Worm (Caenorhabditis elegans): ENCODE measurements around the gene col-101.

col-101 gene

ce11 chrIV:309526-309925, 17.3 kb downstream of the col-101 start:
- peak; percentile 47 for TF ChIP-seq blmp-1 (tag; optimal IDR thresholded peaks at IDR 0.05; ENCODE audit: insufficient read depth)
- peak; percentile 81 for TF ChIP-seq nhr-25 (tag; optimal IDR thresholded peaks at IDR 0.05)
- TF ChIP-seq crh-2 (tag; optimal IDR thresholded peaks at IDR 0.05), result peak; percentile 64
- no peak for TF ChIP-seq lin-13 (GFP tag; optimal IDR thresholded peaks at IDR 0.05)
- peak; percentile 30 for TF ChIP-seq nhr-6 (tag; optimal IDR thresholded peaks at IDR 0.05)
- TF ChIP-seq sma-9 (GFP tag; optimal IDR thresholded peaks at IDR 0.05), result peak; percentile 85
- no peak for TF ChIP-seq sma-9 (tag; optimal IDR thresholded peaks at IDR 0.05)
- TF ChIP-seq unc-39 (tag; optimal IDR thresholded peaks at IDR 0.05), result no peak
- TF ChIP-seq lsy-2 (tag; optimal IDR thresholded peaks at IDR 0.05), result peak in 1 of 2 experiments; percentile 5
- TF ChIP-seq ztf-4 (tag; optimal IDR thresholded peaks at IDR 0.05), result peak; percentile 10
- TF ChIP-seq elt-1 (tag; optimal IDR thresholded peaks at IDR 0.05), result no peak
- no peak for TF ChIP-seq peb-1 (tag; optimal IDR thresholded peaks at IDR 0.05)

ce11 chrIV:307205-307604, 19.6 kb downstream of the col-101 start, which contains the start of gene swt-1:
Gene swt-1, plus strand, starts transcription at chrIV:307505.
- TF ChIP-seq elt-1 (tag; optimal IDR thresholded peaks at IDR 0.05), result no peak
- no peak for TF ChIP-seq ztf-11 (tag; optimal IDR thresholded peaks at IDR 0.05)
- TF ChIP-seq egl-27 (tag; optimal IDR thresholded peaks at IDR 0.05), result no peak
- no peak for TF ChIP-seq unc-39 (tag; optimal IDR thresholded peaks at IDR 0.05)
- TF ChIP-seq peb-1 (tag; optimal IDR thresholded peaks at IDR 0.05), result no peak

- TF ChIP-seq skn-1 (tag; optimal IDR thresholded peaks at IDR 0.05), result no peak
- TF ChIP-seq unc-39 (tag; optimal IDR thresholded peaks at IDR 0.05), result no peak
- TF ChIP-seq C34F6.9 (tag; optimal IDR thresholded peaks at IDR 0.05), result peak; percentile 41
- TF ChIP-seq peb-1 (tag; optimal IDR thresholded peaks at IDR 0.05), result no peak
- no peak for TF ChIP-seq egl-27 (tag; optimal IDR thresholded peaks at IDR 0.05)
- no peak for TF ChIP-seq zag-1 (tag; optimal IDR thresholded peaks at IDR 0.05)
- TF ChIP-seq lin-13 (GFP tag; optimal IDR thresholded peaks at IDR 0.05), result no peak
- TF ChIP-seq ztf-1 (GFP tag; conservative IDR thresholded peaks at IDR 0.05), result no peak
- no peak for TF ChIP-seq nhr-23 (tag; optimal IDR thresholded peaks at IDR 0.05)
- no peak for TF ChIP-seq crh-2 (tag; optimal IDR thresholded peaks at IDR 0.05)
- TF ChIP-seq blmp-1 (tag; optimal IDR thresholded peaks at IDR 0.05; ENCODE audit: insufficient read depth), result no peak
- TF ChIP-seq aly-2 (tag; optimal IDR thresholded peaks at IDR 0.05), result no peak
- peak in 1 of 2 experiments; percentile 35 for TF ChIP-seq lsy-2 (tag; optimal IDR thresholded peaks at IDR 0.05)
- TF ChIP-seq gmeb-1 (tag; optimal IDR thresholded peaks at IDR 0.05), result no peak
- TF ChIP-seq unc-55 (GFP tag; optimal IDR thresholded peaks at IDR 0.05), result peak; percentile 55
- TF ChIP-seq unc-62 (GFP tag; optimal IDR thresholded peaks at IDR 0.05), result no peak
- TF ChIP-seq nhr-129 (tag; optimal IDR thresholded peaks at IDR 0.05), result peak; percentile 26
- no peak for TF ChIP-seq nhr-12 (tag; optimal IDR thresholded peaks at IDR 0.05)
- no peak for TF ChIP-seq ceh-16 (tag; optimal IDR thresholded peaks at IDR 0.05)
- TF ChIP-seq sma-9 (GFP tag; optimal IDR thresholded peaks at IDR 0.05), result peak; percentile 24
- no peak for TF ChIP-seq sma-9 (tag; optimal IDR thresholded peaks at IDR 0.05)
- TF ChIP-seq nhr-25 (tag; optimal IDR thresholded peaks at IDR 0.05), result no peak
- no peak for TF ChIP-seq Y55F3AM.14 (GFP tag; optimal IDR thresholded peaks at IDR 0.05)
- no peak for TF ChIP-seq ztf-11 (tag; optimal IDR thresholded peaks at IDR 0.05)
Observed at ce11 chrIV:306572-306971, 20.2 kb downstream of the col-101 start.

- TF ChIP-seq elt-3 (tag; optimal IDR thresholded peaks at IDR 0.05), result no peak
- TF ChIP-seq egl-27 (tag; optimal IDR thresholded peaks at IDR 0.05), result no peak
- no peak for TF ChIP-seq nhr-129 (tag; optimal IDR thresholded peaks at IDR 0.05)
- TF ChIP-seq dmd-4 (tag; optimal IDR thresholded peaks at IDR 0.05), result no peak
- no peak for TF ChIP-seq ceh-16 (tag; optimal IDR thresholded peaks at IDR 0.05)
Observed at ce11 chrIV:305101-305500, 21.7 kb downstream of the col-101 start.

- TF ChIP-seq ztf-11 (tag; optimal IDR thresholded peaks at IDR 0.05) (no peak), unc-55 (GFP tag; optimal IDR thresholded peaks at IDR 0.05) (no peak), sma-9 (GFP tag; optimal IDR thresholded peaks at IDR 0.05) (peak; percentile 68), sma-9 (tag; optimal IDR thresholded peaks at IDR 0.05) (no peak), sma-3 (GFP tag; optimal IDR thresholded peaks at IDR 0.05) (peak; percentile 3)
Observed at ce11 chrIV:303264-303663, 23.6 kb downstream of the col-101 start.

- TF ChIP-seq lsy-2 (tag; optimal IDR thresholded peaks at IDR 0.05), result no peak
- TF ChIP-seq crh-2 (tag; optimal IDR thresholded peaks at IDR 0.05), result peak; percentile 38
- TF ChIP-seq fos-1 (tag; optimal IDR thresholded peaks at IDR 0.05), result peak; percentile 18
- peak; percentile 26 for TF ChIP-seq nhr-25 (tag; optimal IDR thresholded peaks at IDR 0.05)
- TF ChIP-seq sma-9 (GFP tag; optimal IDR thresholded peaks at IDR 0.05), result peak; percentile 70
- no peak for TF ChIP-seq sma-9 (tag; optimal IDR thresholded peaks at IDR 0.05)
- peak; percentile 27 for TF ChIP-seq nhr-129 (tag; optimal IDR thresholded peaks at IDR 0.05)
- TF ChIP-seq nhr-21 (tag; optimal IDR thresholded peaks at IDR 0.05), result peak; percentile 51
- TF ChIP-seq egl-27 (tag; optimal IDR thresholded peaks at IDR 0.05), result no peak
Observed at ce11 chrIV:302743-303142, 24.1 kb downstream of the col-101 start.
